Worm (Caenorhabditis elegans): ENCODE data around the gene lin-56.

- TF ChIP-seq tbx-37 (GFP tag; conservative IDR thresholded peaks at IDR 0.05) (no peak), B0310.2 (tag; optimal IDR thresholded peaks at IDR 0.05) (no peak), hmbx-1 (tag; optimal IDR thresholded peaks at IDR 0.05) (no peak), flt-1 (GFP tag; IDR thresholded peaks at IDR 0.05) (no peak), ama-1 (optimal IDR thresholded peaks at IDR 0.05) (no peak)
Observed at ce11 chrII:10437840-10438239, 12.0 kb upstream of the lin-56 start.

Measured in whole organism, early embryonic.